Worm (Caenorhabditis elegans) whole organism, mixed stage, embryonic: ENCODE data around the gene tbck-1.
A peak's percentile ranks its signal among the peaks of the same experiment; 100 is the strongest.

Experiments
- bed-3 ChIP-seq: fragments of 200-800 bp; sonication (Bioruptor generic); optimal IDR thresholded peaks from 3 replicates; lab custom pipeline; 2018; ENCODE audit warnings: mild to moderate bottlenecking, missing genetic modification characterization, moderate library complexity, missing compliant biosample characterization
- blmp-1 ChIP-seq: fragments of 150-350 bp; optimal IDR thresholded peaks from 2 replicates; lab custom pipeline; 2014; ENCODE audit warnings: missing biosample characterization, missing genetic modification characterization
- ceh-39 ChIP-seq: fragments of 150-350 bp; optimal IDR thresholded peaks from 2 replicates; lab custom pipeline; 2014; ENCODE audit warnings: missing biosample characterization, missing genetic modification characterization
- ceh-83 ChIP-seq: fragments of 200-800 bp; sonication (Bioruptor generic); optimal IDR thresholded peaks from 2 replicates; lab custom pipeline; 2018; ENCODE audit warnings: mild to moderate bottlenecking, missing genetic modification characterization, missing compliant biosample characterization
- ces-1 ChIP-seq: fragments of 150-350 bp; optimal IDR thresholded peaks from 2 replicates; lab custom pipeline; 2014; ENCODE audit warnings: missing biosample characterization, missing genetic modification reagents, missing genetic modification characterization
- cnd-1 ChIP-seq: fragments of 200-800 bp; sonication (Bioruptor generic); optimal IDR thresholded peaks from 2 replicates; lab custom pipeline; 2018; ENCODE audit warnings: mild to moderate bottlenecking, missing genetic modification characterization, missing compliant biosample characterization
- drap-1 ChIP-seq: fragments of 200-800 bp; sonication (Bioruptor generic); optimal IDR thresholded peaks from 3 replicates; lab custom pipeline; 2018; ENCODE audit warnings: mild to moderate bottlenecking, missing genetic modification characterization, missing compliant biosample characterization
- elt-1 ChIP-seq: sonication (generic microtip); optimal IDR thresholded peaks from 2 replicates; lab custom pipeline; 2017; ENCODE audit warnings: missing genetic modification characterization, mild to moderate bottlenecking, missing compliant biosample characterization, antibody characterized with exemption, moderate library complexity, borderline replicate concordance; ENCODE audit not compliant: insufficient read depth
- elt-3 ChIP-seq: fragments of 150-350 bp; optimal IDR thresholded peaks from 2 replicates; lab custom pipeline; 2014; ENCODE audit warnings: missing biosample characterization, missing genetic modification characterization
- flh-1 ChIP-seq: fragments of 200-800 bp; sonication (Bioruptor generic); optimal IDR thresholded peaks from 2 replicates; lab custom pipeline; 2018; ENCODE audit warnings: mild to moderate bottlenecking, missing genetic modification characterization, moderate library complexity, missing compliant biosample characterization
- ham-2 ChIP-seq: fragments of 200-800 bp; sonication (Bioruptor generic); optimal IDR thresholded peaks from 2 replicates; lab custom pipeline; 2018; ENCODE audit warnings: mild to moderate bottlenecking, missing genetic modification characterization, missing compliant biosample characterization
- hlh-1 ChIP-seq: fragments of 150-350 bp; optimal IDR thresholded peaks from 2 replicates; lab custom pipeline; 2014; ENCODE audit warnings: missing biosample characterization, missing genetic modification reagents, missing genetic modification characterization
- lin-13 ChIP-seq: fragments of 150-350 bp; optimal IDR thresholded peaks from 2 replicates; lab custom pipeline; 2014; ENCODE audit warnings: missing biosample characterization, missing genetic modification characterization
- lin-32 ChIP-seq: fragments of 200-800 bp; sonication (Bioruptor generic); optimal IDR thresholded peaks from 2 replicates; lab custom pipeline; 2018; ENCODE audit warnings: mild to moderate bottlenecking, missing genetic modification characterization, missing compliant biosample characterization
- lsy-2 ChIP-seq: fragments of 150-350 bp; optimal IDR thresholded peaks from 2 replicates; lab custom pipeline; 2014; ENCODE audit warnings: missing biosample characterization, missing genetic modification characterization
- mab-5 ChIP-seq: fragments of 150-350 bp; optimal IDR thresholded peaks from 2 replicates; lab custom pipeline; 2014; ENCODE audit warnings: missing biosample characterization, missing genetic modification characterization
- mep-1 ChIP-seq: fragments of 150-350 bp; optimal IDR thresholded peaks from 2 replicates; lab custom pipeline; 2017; ENCODE audit warnings: missing biosample characterization, missing genetic modification reagents, missing genetic modification characterization, inconsistent platforms
- nhr-12 ChIP-seq: fragments of 150-350 bp; optimal IDR thresholded peaks from 2 replicates; lab custom pipeline; 2014; ENCODE audit warnings: missing biosample characterization, missing genetic modification characterization
- nhr-2 ChIP-seq: fragments of 150-350 bp; optimal IDR thresholded peaks from 2 replicates; lab custom pipeline; 2014; ENCODE audit warnings: missing biosample characterization, missing genetic modification characterization
- nhr-237 ChIP-seq: fragments of 150-350 bp; optimal IDR thresholded peaks from 2 replicates; lab custom pipeline; 2014; ENCODE audit warnings: missing biosample characterization, missing genetic modification characterization
- nhr-28 ChIP-seq: fragments of 150-350 bp; optimal IDR thresholded peaks from 2 replicates; lab custom pipeline; 2014; ENCODE audit warnings: missing biosample characterization, missing genetic modification characterization
- nhr-76 ChIP-seq: sonication (generic microtip); optimal IDR thresholded peaks from 2 replicates; lab custom pipeline; 2017; ENCODE audit warnings: missing biosample characterization, missing genetic modification characterization
- pha-4 ChIP-seq: fragments of 150-350 bp; optimal IDR thresholded peaks from 2 replicates; lab custom pipeline; 2018; ENCODE audit warnings: missing biosample characterization, missing genetic modification reagents, missing genetic modification characterization
- sem-2 ChIP-seq: fragments of 200-800 bp; sonication (Bioruptor generic); optimal IDR thresholded peaks from 2 replicates; lab custom pipeline; 2018; ENCODE audit warnings: mild to moderate bottlenecking, missing genetic modification characterization, missing compliant biosample characterization
- snpc-4 ChIP-seq: fragments of 150-350 bp; optimal IDR thresholded peaks from 2 replicates; lab custom pipeline; 2014; ENCODE audit warnings: missing biosample characterization, missing genetic modification characterization
- sptf-1 ChIP-seq: sonication (generic microtip); optimal IDR thresholded peaks from 2 replicates; lab custom pipeline; 2017; ENCODE audit warnings: mild to moderate bottlenecking, missing genetic modification characterization, moderate library complexity, missing compliant biosample characterization
- tbx-8 ChIP-seq: fragments of 200-800 bp; sonication (Bioruptor generic); optimal IDR thresholded peaks from 2 replicates; lab custom pipeline; 2018; ENCODE audit warnings: mild to moderate bottlenecking, missing genetic modification characterization, moderate library complexity, missing compliant biosample characterization
- unc-120 ChIP-seq: sonication (generic microtip); optimal IDR thresholded peaks from 2 replicates; lab custom pipeline; 2017; ENCODE audit warnings: missing genetic modification characterization, missing compliant biosample characterization; ENCODE audit not compliant: poor library complexity, severe bottlenecking
- unc-62 ChIP-seq: fragments of 150-350 bp; optimal IDR thresholded peaks from 2 replicates; lab custom pipeline; 2014; ENCODE audit warnings: missing biosample characterization, missing genetic modification reagents, missing genetic modification characterization
- zip-8 ChIP-seq: fragments of 150-350 bp; optimal IDR thresholded peaks from 2 replicates; lab custom pipeline; 2014; ENCODE audit warnings: missing biosample characterization, missing genetic modification characterization
- ztf-11 ChIP-seq: fragments of 150-350 bp; optimal IDR thresholded peaks from 2 replicates; lab custom pipeline; 2014; ENCODE audit warnings: missing biosample characterization, missing genetic modification characterization

The tbck-1 gene

DNA sequence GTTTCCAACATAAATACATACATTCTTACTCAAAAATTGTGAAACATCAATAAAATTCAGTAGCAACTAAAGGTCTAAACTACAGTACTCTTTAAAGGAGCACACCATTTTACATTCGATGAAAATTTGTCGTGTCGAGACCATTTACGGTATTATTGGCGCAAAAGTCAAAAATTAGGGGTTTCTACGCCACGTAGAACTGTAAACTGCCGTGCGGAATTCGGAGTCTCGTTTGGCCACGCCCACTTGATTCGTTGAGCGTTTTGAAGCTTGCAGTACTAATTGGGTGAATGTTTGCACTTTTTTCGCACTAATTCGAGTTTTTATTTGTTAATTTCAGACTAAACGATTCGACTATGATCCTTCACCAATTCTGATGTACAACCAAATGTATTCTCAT, 37.7 kb upstream of the tbck-1 start:
- TF ChIP-seq tbx-8 = no peak
- TF ChIP-seq bed-3 (GFP tag; lab: Kevin White, UChicago) = no peak
- TF ChIP-seq elt-3 = no peak

DNA sequence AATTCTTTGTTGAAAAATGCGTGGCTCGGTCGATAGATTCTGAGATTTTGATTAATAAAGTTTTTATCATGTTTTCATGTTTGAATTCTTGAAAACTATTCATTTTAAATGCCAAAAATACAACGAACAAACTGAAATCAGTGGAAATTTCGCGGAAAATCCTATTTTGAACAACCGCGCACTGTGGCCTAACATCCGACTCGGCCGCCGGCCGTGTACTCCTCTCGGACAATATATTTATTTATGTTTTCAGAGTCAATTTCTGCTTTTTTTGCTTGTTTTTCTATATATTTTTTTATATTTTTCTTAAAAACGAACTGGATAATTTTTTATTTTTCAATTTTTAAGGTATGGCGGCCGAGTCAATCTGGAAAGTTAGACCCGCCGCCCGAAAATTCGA, 37.1 kb upstream of the tbck-1 start, which contains the start of gene F26G1.1:
Gene F26G1.1 (plus strand): TSS at position 347 of the 400 bp plus-strand sequence.
- peak; percentile 1 for TF ChIP-seq lin-13 (tag; lab: Kevin White, UChicago)
- TF ChIP-seq elt-1 (tag; lab: Kevin White, UChicago) = no peak
- TF ChIP-seq nhr-237 (tag; lab: Kevin White, UChicago) = no peak
- TF ChIP-seq ceh-83 (GFP tag; lab: Kevin White, UChicago) = peak; percentile 64
- peak; percentile 21 for TF ChIP-seq cnd-1 (tag; lab: Kevin White, UChicago)
- no peak for TF ChIP-seq mep-1 (tag; lab: Kevin White, UChicago)
- TF ChIP-seq lsy-2 (tag; lab: Kevin White, UChicago) = peak; percentile 46
- TF ChIP-seq unc-120 (tag; lab: Kevin White, UChicago) = peak; percentile 20
- peak; percentile 48 for TF ChIP-seq sptf-1 (tag; lab: Kevin White, UChicago)

DNA sequence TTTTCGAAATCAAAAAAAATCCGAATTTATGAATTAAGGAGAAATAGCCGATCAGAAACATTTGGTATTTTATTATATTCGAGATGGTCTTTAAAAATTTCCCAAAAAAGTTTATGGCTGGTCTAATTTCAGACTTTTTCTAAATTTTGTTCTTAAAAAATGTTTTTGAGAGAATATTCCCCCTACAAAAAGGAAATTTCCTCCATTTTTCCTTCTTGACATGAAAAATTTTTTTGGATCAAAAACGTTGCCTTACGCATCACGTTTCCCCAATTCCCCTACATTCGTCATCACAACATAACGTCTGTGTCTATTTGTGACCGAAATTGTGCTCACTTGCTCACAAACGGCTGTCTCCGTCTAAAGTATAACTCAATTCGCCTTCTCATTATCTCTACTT, 35.0 kb upstream of the tbck-1 start:
- no peak for TF ChIP-seq ham-2 (GFP tag; lab: Kevin White, UChicago)
- TF ChIP-seq ztf-11 (tag; lab: Kevin White, UChicago) = no peak
- no peak for TF ChIP-seq nhr-28 (tag; lab: Kevin White, UChicago)
- TF ChIP-seq ces-1 (GFP tag; lab: Kevin White, UChicago) = no peak
- no peak for TF ChIP-seq lsy-2 (tag; lab: Kevin White, UChicago)
- TF ChIP-seq elt-1 (tag; lab: Kevin White, UChicago) = no peak
- no peak for TF ChIP-seq unc-62 (GFP tag; lab: Kevin White, UChicago)
- no peak for TF ChIP-seq ceh-39 (tag; lab: Kevin White, UChicago)
- TF ChIP-seq mep-1 (tag; lab: Kevin White, UChicago) = no peak
- TF ChIP-seq cnd-1 (tag; lab: Kevin White, UChicago) = no peak
- TF ChIP-seq nhr-237 (tag; lab: Kevin White, UChicago) = no peak
- no peak for TF ChIP-seq pha-4 (tag; lab: Kevin White, UChicago)
- no peak for TF ChIP-seq mab-5 (tag; lab: Kevin White, UChicago)
- TF ChIP-seq drap-1 (GFP tag; lab: Kevin White, UChicago) = no peak
- no peak for TF ChIP-seq snpc-4 (tag; lab: Kevin White, UChicago)
- TF ChIP-seq sptf-1 (tag; lab: Kevin White, UChicago) = no peak
- TF ChIP-seq unc-120 (tag; lab: Kevin White, UChicago) = no peak
- TF ChIP-seq tbx-8 = no peak
- TF ChIP-seq nhr-2 (tag; lab: Kevin White, UChicago) = no peak
- TF ChIP-seq elt-3 = no peak
- TF ChIP-seq, all 35 proteins: peak for 0

DNA sequence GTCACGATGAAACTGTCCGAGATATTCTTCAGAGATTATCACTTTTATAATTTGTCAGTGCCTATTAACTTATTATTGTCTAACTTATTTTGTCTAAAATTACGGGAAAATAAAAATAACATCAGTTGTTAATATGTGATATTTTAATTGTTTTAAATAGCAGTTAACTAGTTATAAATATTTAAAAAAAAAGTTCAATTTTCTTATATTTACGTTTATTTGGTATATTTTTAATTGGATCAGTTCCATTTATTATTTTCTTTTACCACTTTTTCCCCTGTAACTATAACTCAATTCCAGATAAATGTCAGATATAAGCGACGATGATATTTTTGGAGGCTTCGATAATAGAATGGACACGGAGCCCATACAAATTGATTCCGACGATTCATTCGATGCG, 32.9 kb upstream of the tbck-1 start, which contains the start of gene C33F10.4:
Gene C33F10.4 (plus strand): TSS at position 301 of the 400 bp plus-strand sequence.
- TF ChIP-seq nhr-76 (tag; lab: Kevin White, UChicago) (no peak), nhr-237 (tag; lab: Kevin White, UChicago) (no peak), lin-32 (GFP tag; lab: Kevin White, UChicago) (no peak), lsy-2 (tag; lab: Kevin White, UChicago) (no peak), sptf-1 (tag; lab: Kevin White, UChicago) (no peak)

DNA sequence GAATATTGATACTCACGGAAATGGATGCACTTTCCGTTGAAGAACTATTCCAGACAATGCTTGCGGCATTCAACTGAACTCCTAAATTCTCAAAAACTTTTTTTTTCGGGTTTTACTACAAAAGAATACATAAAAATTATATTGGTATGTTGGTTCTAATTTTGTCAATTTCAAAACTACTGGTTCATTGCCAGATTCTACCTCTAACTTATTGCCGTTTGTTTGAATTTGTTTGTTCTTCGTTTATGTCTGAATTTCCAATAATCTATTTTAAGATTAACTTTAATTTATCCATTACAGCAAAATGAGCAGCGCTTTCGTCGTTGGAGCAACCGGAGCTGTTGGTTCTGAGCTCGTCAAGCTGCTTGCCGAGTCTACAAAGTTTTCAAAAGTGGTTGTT, 31.3 kb upstream of the tbck-1 start, which contains the start of gene C33F10.14:
Gene C33F10.14 (plus strand): TSS at position 301 of the 400 bp plus-strand sequence.
- no peak for TF ChIP-seq nhr-76 (tag; lab: Kevin White, UChicago)
- no peak for TF ChIP-seq elt-3
- TF ChIP-seq cnd-1 (tag; lab: Kevin White, UChicago) = no peak
- TF ChIP-seq lin-13 (tag; lab: Kevin White, UChicago) = no peak
- no peak for TF ChIP-seq zip-8 (tag; lab: Kevin White, UChicago)
- no peak for TF ChIP-seq hlh-1 (tag; lab: Kevin White, UChicago)
- TF ChIP-seq nhr-2 (tag; lab: Kevin White, UChicago) = no peak
- no peak for TF ChIP-seq blmp-1 (tag; lab: Kevin White, UChicago)
- no peak for TF ChIP-seq sem-2
- TF ChIP-seq snpc-4 (tag; lab: Kevin White, UChicago) = no peak
- no peak for TF ChIP-seq nhr-12 (tag; lab: Kevin White, UChicago)
- no peak for TF ChIP-seq flh-1 (GFP tag; lab: Kevin White, UChicago)
- TF ChIP-seq, all 35 proteins: peak for 0
